Worm (Caenorhabditis elegans): ENCODE data around the gene sul-3.

DNA sequence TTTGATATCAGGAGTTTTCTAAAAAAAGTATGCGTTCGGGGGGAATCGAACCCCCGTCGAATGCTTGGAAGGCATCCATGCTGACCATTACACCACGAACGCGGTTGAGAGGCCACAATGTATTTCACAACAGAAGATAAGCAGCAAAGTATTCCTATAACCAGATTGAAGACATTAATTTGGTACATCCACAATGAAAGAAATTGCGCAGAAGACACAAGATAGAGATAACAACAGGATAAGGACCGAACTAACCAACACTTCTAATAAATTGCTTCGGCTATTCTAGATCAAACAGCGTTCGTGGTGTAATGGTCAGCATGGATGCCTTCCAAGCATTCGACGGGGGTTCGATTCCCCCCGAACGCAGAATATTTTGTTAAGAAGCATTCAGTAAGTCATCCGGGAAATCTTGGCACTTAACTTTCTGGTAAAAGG is 39.7 kb downstream of the sul-3 start:
- TF ChIP-seq fkh-10 (GFP tag; optimal IDR thresholded peaks at IDR 0.05) (no peak), jun-1 (tag; optimal IDR thresholded peaks at IDR 0.05) (peak; percentile 3), ceh-82 (tag; optimal IDR thresholded peaks at IDR 0.05) (no peak), lsy-2 (tag; optimal IDR thresholded peaks at IDR 0.05) (no peak), pqm-1 (tag; optimal IDR thresholded peaks at IDR 0.05) (no peak), ces-1 (GFP tag; optimal IDR thresholded peaks at IDR 0.05) (no peak), nhr-47 (tag; optimal IDR thresholded peaks at IDR 0.05) (peak; percentile 4)
